Fruit fly (Drosophila melanogaster): ENCODE data around the gene CG43798.

dm6 chr2L:4694421-4694820 lies 47.6 kb downstream of the CG43798 start, which contains the start of gene dcma:
- no peak for TF ChIP-seq Smox (GFP tag; optimal IDR thresholded peaks at IDR 0.05)
- TF ChIP-seq CG6163 (GFP tag; IDR thresholded peaks at IDR 0.05) = no peak
